Worm (Caenorhabditis elegans): ENCODE measurements around the gene atf-7.

ce11 chrIII:4506140-4506539 lies 7.3 kb upstream of the atf-7 start:
- TF ChIP-seq flt-1 (GFP tag; IDR thresholded peaks at IDR 0.05) = no peak
- TF ChIP-seq tab-1 (GFP tag; IDR thresholded peaks at IDR 0.05) = no peak
- TF ChIP-seq cog-1 (tag; optimal IDR thresholded peaks at IDR 0.05) = no peak
- TF ChIP-seq ztf-29 (GFP tag; IDR thresholded peaks at IDR 0.05) = no peak

Data from whole organism, midembryonic.